Fruit fly (Drosophila melanogaster): ENCODE data around the gene CG33189.

Gene CG33189

dm6 chr3R:8808518-8808921, 27.9 kb upstream of the CG33189 start (continued):
- TF ChIP-seq schlank (tag; optimal IDR thresholded peaks at IDR 0.05), result no peak
- peak; percentile 61 for TF ChIP-seq CG12236 (GFP tag; optimal IDR thresholded peaks at IDR 0.05)
- no peak for TF ChIP-seq CG3995 (GFP tag; optimal IDR thresholded peaks at IDR 0.05)
- TF ChIP-seq Awh (GFP tag; IDR thresholded peaks at IDR 0.05), result peak; percentile 40; the same call in 1 of the 2 replicates
- TF ChIP-seq Scr (GFP tag; IDR thresholded peaks at IDR 0.05; ENCODE audit: partially characterized antibody), result no peak
- TF ChIP-seq nau (GFP tag; optimal IDR thresholded peaks at IDR 0.05), result peak; percentile 2
- TF ChIP-seq ab (GFP tag; optimal IDR thresholded peaks at IDR 0.05), result no peak
- no peak for TF ChIP-seq vnd (GFP tag; IDR thresholded peaks at IDR 0.05; ENCODE audit: partially characterized antibody)
- peak; percentile 53 for TF ChIP-seq kay (GFP tag; optimal IDR thresholded peaks at IDR 0.05)
- TF ChIP-seq CG17385 (GFP tag; optimal IDR thresholded peaks at IDR 0.05), result peak; percentile 41
- no peak for TF ChIP-seq Sry-δ (GFP tag; optimal IDR thresholded peaks at IDR 0.05)
- peak; percentile 68 for TF ChIP-seq CG8281 (tag; optimal IDR thresholded peaks at IDR 0.05)
- peak; percentile 78 for TF ChIP-seq Elba2 (GFP tag; optimal IDR thresholded peaks at IDR 0.05)
- peak; percentile 27 for TF ChIP-seq CG3838 (GFP tag; optimal IDR thresholded peaks at IDR 0.05)
- peak; percentile 11 for TF ChIP-seq mam (GFP tag; optimal IDR thresholded peaks at IDR 0.05)
- no peak for TF ChIP-seq CG2199 (GFP tag; IDR thresholded peaks at IDR 0.05)
- TF ChIP-seq Poxn (GFP tag; IDR thresholded peaks at IDR 0.05), result no peak
- peak; percentile 42 for TF ChIP-seq ind (GFP tag; optimal IDR thresholded peaks at IDR 0.05)
- no peak for TF ChIP-seq nom (GFP tag; optimal IDR thresholded peaks at IDR 0.05)
- no peak for TF ChIP-seq pzg (GFP tag; optimal IDR thresholded peaks at IDR 0.05)
- TF ChIP-seq Usf (GFP tag; optimal IDR thresholded peaks at IDR 0.05), result peak; percentile 77
- TF ChIP-seq wor (GFP tag; IDR thresholded peaks at IDR 0.05), result no peak
- TF ChIP-seq CG13296 (GFP tag; optimal IDR thresholded peaks at IDR 0.05), result no peak
- no peak for TF ChIP-seq Fer3 (tag; optimal IDR thresholded peaks at IDR 0.05)
- peak; percentile 31 for TF ChIP-seq CG12744 (GFP tag; optimal IDR thresholded peaks at IDR 0.05)
- TF ChIP-seq CG6654 (GFP tag; optimal IDR thresholded peaks at IDR 0.05), result peak; percentile 22
- no peak for TF ChIP-seq CG7372 (GFP tag; IDR thresholded peaks at IDR 0.05)
- peak; percentile 9 for TF ChIP-seq HHEX (GFP tag; optimal IDR thresholded peaks at IDR 0.05)
- peak; percentile 60 for TF ChIP-seq Atf3 (GFP tag; optimal IDR thresholded peaks at IDR 0.05)
- TF ChIP-seq disco-r (GFP tag; optimal IDR thresholded peaks at IDR 0.05), result peak; percentile 51
- TF ChIP-seq Ada2b (GFP tag; IDR thresholded peaks at IDR 0.05), result no peak
- TF ChIP-seq twi (tag; optimal IDR thresholded peaks at IDR 0.05), result peak; percentile 76
- TF ChIP-seq Dek (tag; optimal IDR thresholded peaks at IDR 0.05), result no peak
- no peak for TF ChIP-seq seq (GFP tag; IDR thresholded peaks at IDR 0.05)
- no peak for TF ChIP-seq CG15073 (GFP tag; optimal IDR thresholded peaks at IDR 0.05)
- peak; percentile 100 for TF ChIP-seq zf30C (GFP tag; optimal IDR thresholded peaks at IDR 0.05)
- TF ChIP-seq CG9215 (GFP tag; IDR thresholded peaks at IDR 0.05), result no peak
- TF ChIP-seq Ptx1 (GFP tag; IDR thresholded peaks at IDR 0.05), result peak; percentile 40; the same call in 1 of the 2 replicates
- TF ChIP-seq CG31224 (GFP tag; IDR thresholded peaks at IDR 0.05), result 0 out of 2 replicates have a peak, but pooled peaks have one; percentile 38
- TF ChIP-seq CG3281 (GFP tag; optimal IDR thresholded peaks at IDR 0.05), result no peak
- TF ChIP-seq CG13775 (GFP tag; optimal IDR thresholded peaks at IDR 0.05), result peak; percentile 88
- TF ChIP-seq grn (GFP tag; optimal IDR thresholded peaks at IDR 0.05), result peak; percentile 73
- no peak for TF ChIP-seq run (tag; optimal IDR thresholded peaks at IDR 0.05)
- TF ChIP-seq CG2712 (tag; optimal IDR thresholded peaks at IDR 0.05), result peak; percentile 94
- no peak for TF ChIP-seq CG5180 (GFP tag; optimal IDR thresholded peaks at IDR 0.05)
- no peak for TF ChIP-seq CG3163 (GFP tag; optimal IDR thresholded peaks at IDR 0.05)
- no peak for TF ChIP-seq ase (GFP tag; IDR thresholded peaks at IDR 0.05)
- TF ChIP-seq Hmx (GFP tag; optimal IDR thresholded peaks at IDR 0.05), result peak; percentile 11
- TF ChIP-seq Neu2 (GFP tag; optimal IDR thresholded peaks at IDR 0.05; ENCODE audit: borderline replicate concordance), result peak; percentile 25
- peak; percentile 73 for TF ChIP-seq CG2202 (tag; optimal IDR thresholded peaks at IDR 0.05)
- TF ChIP-seq zen (tag; optimal IDR thresholded peaks at IDR 0.05), result peak; percentile 97

Data from whole organism, embryonic.